Fruit fly (Drosophila melanogaster) whole organism, wandering third instar larva: ENCODE data around the gene grk.

Experiments
- CG9705 ChIP-seq: fragments of 200-800 bp; sonication (Bioruptor generic); optimal IDR thresholded peaks from 2 replicates; lab custom pipeline; 2018; ENCODE audit warnings: missing biosample characterization, mild to moderate bottlenecking, missing genetic modification characterization
- br ChIP-seq: fragments of 200-800 bp; sonication (Bioruptor generic); optimal IDR thresholded peaks from 2 replicates; lab custom pipeline; 2016; ENCODE audit warnings: missing biosample characterization, missing genetic modification characterization
- brk ChIP-seq: fragments of 200-800 bp; sonication (Bioruptor generic); optimal IDR thresholded peaks from 2 replicates; lab custom pipeline; 2016; ENCODE audit warnings: missing biosample characterization, mild to moderate bottlenecking, missing genetic modification characterization

DNA sequence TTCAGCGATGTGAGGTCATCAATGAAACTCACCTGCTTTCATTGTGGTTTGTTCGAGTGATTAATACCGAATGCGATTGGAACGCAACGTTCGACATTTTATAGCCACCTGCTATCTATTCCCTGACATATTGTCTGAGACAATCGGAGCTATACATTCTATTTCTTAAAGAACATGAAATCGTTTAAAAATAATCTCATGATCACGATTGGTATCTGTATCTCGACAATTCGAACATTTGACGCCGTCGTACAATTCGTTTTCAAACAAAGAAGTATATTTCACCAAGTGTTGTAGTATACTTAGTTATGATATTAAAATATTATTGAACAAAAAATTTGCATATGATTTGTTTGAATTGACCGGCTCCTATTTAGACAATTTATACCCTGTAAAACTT, 38.6 kb downstream of the grk start, which contains the start of gene Peritrophin-15b:
- TF ChIP-seq br (no peak), CG9705 (GFP tag; lab: Kevin White, UChicago) (no peak), brk (GFP tag; lab: Kevin White, UChicago) (no peak)
